Worm (Caenorhabditis elegans) whole organism, L3 larva: ENCODE data around the gene cope-1.

Experiments
- R02D3.7 ChIP-seq: fragments of 150-350 bp; optimal IDR thresholded peaks from 2 replicates; lab custom pipeline; 2014; ENCODE audit warnings: missing biosample characterization, missing genetic modification characterization
- ZK546.5 ChIP-seq: sonication (generic microtip); optimal IDR thresholded peaks from 2 replicates; lab custom pipeline; 2017; ENCODE audit warnings: missing biosample characterization, missing genetic modification characterization
- aly-2 ChIP-seq: fragments of 150-350 bp; optimal IDR thresholded peaks from 2 replicates; lab custom pipeline; 2014; ENCODE audit warnings: missing biosample characterization, missing genetic modification characterization
- ama-1 ChIP-seq: fragments of 150-350 bp; optimal IDR thresholded peaks from 2 replicates; lab custom pipeline; 2018
- ceh-16 ChIP-seq: sonication (generic microtip); optimal IDR thresholded peaks from 2 replicates; lab custom pipeline; 2017; ENCODE audit warnings: missing biosample characterization, missing genetic modification characterization
- ceh-28 ChIP-seq: fragments of 150-350 bp; optimal IDR thresholded peaks from 2 replicates; lab custom pipeline; 2014; ENCODE audit warnings: missing biosample characterization, missing genetic modification reagents, missing genetic modification characterization
- daf-12 ChIP-seq: fragments of 150-350 bp; optimal IDR thresholded peaks from 2 replicates; lab custom pipeline; 2014; ENCODE audit warnings: missing biosample characterization, missing genetic modification reagents, missing genetic modification characterization
- egl-27 ChIP-seq: sonication (generic microtip); optimal IDR thresholded peaks from 4 replicates; lab custom pipeline; 2017; ENCODE audit warnings: missing biosample characterization, missing genetic modification reagents, missing genetic modification characterization
- egl-5 ChIP-seq: fragments of 150-350 bp; optimal IDR thresholded peaks from 2 replicates; lab custom pipeline; 2017; ENCODE audit warnings: missing biosample characterization, missing genetic modification reagents, missing genetic modification characterization, inconsistent platforms
- elt-1 ChIP-seq: fragments of 150-350 bp; optimal IDR thresholded peaks from 2 replicates; lab custom pipeline; 2014; ENCODE audit warnings: missing biosample characterization, missing genetic modification characterization
- elt-2 ChIP-seq: sonication (generic microtip); optimal IDR thresholded peaks from 2 replicates; lab custom pipeline; 2016; ENCODE audit warnings: missing genetic modification reagents, mild to moderate bottlenecking, missing genetic modification characterization, missing compliant biosample characterization
- elt-3 ChIP-seq, 3 experiments: fragments of 150-350 bp in 1 of 3; sonication (generic microtip) in 2 of 3; optimal IDR thresholded peaks; 2 replicates in 2 of 3; 4 replicates in 1 of 3; lab custom pipeline; 2014 to 2017; ENCODE audit warnings: missing biosample characterization in 3 of 3, missing genetic modification characterization in 3 of 3
- fos-1 ChIP-seq: fragments of 150-350 bp; optimal IDR thresholded peaks from 2 replicates; lab custom pipeline; 2014; ENCODE audit warnings: missing biosample characterization, missing genetic modification characterization
- hmg-11 ChIP-seq: sonication (generic microtip); optimal IDR thresholded peaks from 2 replicates; lab custom pipeline; 2016; ENCODE audit warnings: missing genetic modification characterization, missing compliant biosample characterization
- jun-1 ChIP-seq: fragments of 150-350 bp; optimal IDR thresholded peaks from 2 replicates; lab custom pipeline; 2014; ENCODE audit warnings: missing biosample characterization, missing genetic modification reagents, missing genetic modification characterization
- lin-15B ChIP-seq: fragments of 150-350 bp; optimal IDR thresholded peaks from 2 replicates; lab custom pipeline; 2014; ENCODE audit warnings: missing biosample characterization, missing genetic modification characterization
- lsy-12 ChIP-seq: sonication (generic microtip); optimal IDR thresholded peaks from 2 replicates; lab custom pipeline; 2016; ENCODE audit warnings: mild to moderate bottlenecking, missing genetic modification characterization, missing compliant biosample characterization
- mdl-1 ChIP-seq: fragments of 150-350 bp; optimal IDR thresholded peaks from 2 replicates; lab custom pipeline; 2014; ENCODE audit warnings: missing biosample characterization, missing genetic modification characterization
- mml-1 ChIP-seq: fragments of 150-350 bp; sonication (generic microtip); optimal IDR thresholded peaks from 3 replicates; lab custom pipeline; 2014; ENCODE audit warnings: missing biosample characterization, missing genetic modification characterization
- nfya-1 ChIP-seq: sonication (generic microtip); optimal IDR thresholded peaks from 2 replicates; lab custom pipeline; 2017; ENCODE audit warnings: missing genetic modification characterization, mild to moderate bottlenecking, missing compliant biosample characterization, antibody characterized with exemption, moderate library complexity; ENCODE audit not compliant: insufficient read depth
- nhr-11 ChIP-seq: fragments of 150-350 bp; optimal IDR thresholded peaks from 2 replicates; lab custom pipeline; 2014; ENCODE audit warnings: missing biosample characterization, missing genetic modification characterization
- nhr-12 ChIP-seq: fragments of 150-350 bp; optimal IDR thresholded peaks from 2 replicates; lab custom pipeline; 2014; ENCODE audit warnings: missing biosample characterization, missing genetic modification characterization
- nhr-23 ChIP-seq: fragments of 150-350 bp; optimal IDR thresholded peaks from 2 replicates; lab custom pipeline; 2014; ENCODE audit warnings: missing biosample characterization, missing genetic modification reagents, missing genetic modification characterization
- nhr-237 ChIP-seq: fragments of 150-350 bp; optimal IDR thresholded peaks from 2 replicates; lab custom pipeline; 2014; ENCODE audit warnings: missing biosample characterization, missing genetic modification characterization
- nhr-25 ChIP-seq: sonication (generic microtip); optimal IDR thresholded peaks from 2 replicates; lab custom pipeline; 2017; ENCODE audit warnings: missing biosample characterization, missing genetic modification characterization
- nhr-43 ChIP-seq: sonication (generic microtip); optimal IDR thresholded peaks from 2 replicates; lab custom pipeline; 2016; ENCODE audit warnings: mild to moderate bottlenecking, missing genetic modification characterization, missing compliant biosample characterization; ENCODE audit not compliant: poor library complexity, severe bottlenecking
- nhr-67 ChIP-seq: fragments of 150-350 bp; optimal IDR thresholded peaks from 2 replicates; lab custom pipeline; 2014; ENCODE audit warnings: missing biosample characterization, missing genetic modification characterization
- nhr-77 ChIP-seq: fragments of 150-350 bp; optimal IDR thresholded peaks from 2 replicates; lab custom pipeline; 2014; ENCODE audit warnings: missing biosample characterization, missing genetic modification characterization
- pha-4 ChIP-seq: fragments of 150-350 bp; optimal IDR thresholded peaks from 2 replicates; lab custom pipeline; 2014; ENCODE audit warnings: missing biosample characterization, missing genetic modification reagents, missing genetic modification characterization
- pqm-1 ChIP-seq: fragments of 150-350 bp; optimal IDR thresholded peaks from 2 replicates; lab custom pipeline; 2017; ENCODE audit warnings: missing biosample characterization, missing genetic modification characterization, inconsistent platforms
- skn-1 ChIP-seq: fragments of 150-350 bp; optimal IDR thresholded peaks from 2 replicates; lab custom pipeline; 2014; ENCODE audit warnings: missing biosample characterization, missing genetic modification characterization
- snpc-4 ChIP-seq: fragments of 150-350 bp; optimal IDR thresholded peaks from 2 replicates; lab custom pipeline; 2014; ENCODE audit warnings: missing biosample characterization, missing genetic modification characterization
- unc-39 ChIP-seq: sonication (generic microtip); optimal IDR thresholded peaks from 4 replicates; lab custom pipeline; 2017; ENCODE audit warnings: missing biosample characterization, missing genetic modification characterization
- zag-1 ChIP-seq: fragments of 150-350 bp; optimal IDR thresholded peaks from 2 replicates; lab custom pipeline; 2014; ENCODE audit warnings: missing biosample characterization, missing genetic modification characterization
- ztf-11 ChIP-seq: fragments of 150-350 bp; optimal IDR thresholded peaks from 2 replicates; lab custom pipeline; 2014; ENCODE audit warnings: missing biosample characterization, missing genetic modification characterization
- ztf-4 ChIP-seq: fragments of 150-350 bp; optimal IDR thresholded peaks from 2 replicates; lab custom pipeline; 2014; ENCODE audit warnings: missing biosample characterization, missing genetic modification characterization

The cope-1 gene

ce11 chrIII:13418975-13419374, 7.1 kb upstream of the cope-1 start:
- no peak for TF ChIP-seq egl-5 (tag; lab: Kevin White, UChicago)
- no peak for TF ChIP-seq ceh-16 (tag; lab: Kevin White, UChicago)
- TF ChIP-seq egl-27 (tag; lab: Kevin White, UChicago): no peak
- TF ChIP-seq snpc-4 (tag; lab: Kevin White, UChicago): no peak
- TF ChIP-seq fos-1 (tag; lab: Kevin White, UChicago): no peak
- no peak for TF ChIP-seq nhr-43 (tag; lab: Kevin White, UChicago)
- TF ChIP-seq nhr-67: no peak
- no peak for TF ChIP-seq hmg-11 (tag; lab: Kevin White, UChicago)
- TF ChIP-seq nhr-25 (tag; lab: Kevin White, UChicago): no peak
- TF ChIP-seq aly-2: no peak
- TF ChIP-seq pha-4: no peak
- no peak for TF ChIP-seq ztf-11 (tag; lab: Kevin White, UChicago)
- TF ChIP-seq unc-39 (tag; lab: Kevin White, UChicago): no peak
- TF ChIP-seq pqm-1 (tag; lab: Kevin White, UChicago): no peak
- TF ChIP-seq nhr-11 (tag; lab: Kevin White, UChicago): no peak
- TF ChIP-seq elt-1 (tag; lab: Kevin White, UChicago): no peak
- no peak for TF ChIP-seq nhr-12 (tag; lab: Kevin White, UChicago)
- no peak for TF ChIP-seq mml-1 (tag; lab: Kevin White, UChicago)
- TF ChIP-seq nhr-77 (tag; lab: Kevin White, UChicago): no peak

- peak; percentile 81 for TF ChIP-seq lin-15B (tag; lab: Kevin White, UChicago)
- TF ChIP-seq mdl-1 (tag; lab: Kevin White, UChicago): no peak
- no peak for TF ChIP-seq ceh-16 (tag; lab: Kevin White, UChicago)
- TF ChIP-seq nhr-23 (tag; lab: Kevin White, UChicago): peak; percentile 82
- TF ChIP-seq pha-4: peak; percentile 79
- TF ChIP-seq nhr-237 (tag; lab: Kevin White, UChicago): no peak
- TF ChIP-seq pqm-1 (tag; lab: Kevin White, UChicago): peak; percentile 70
- TF ChIP-seq nhr-43 (tag; lab: Kevin White, UChicago): no peak
- peak; percentile 29 for TF ChIP-seq skn-1
- TF ChIP-seq R02D3.7 (tag; lab: Kevin White, UChicago): no peak
- TF ChIP-seq nhr-25 (tag; lab: Kevin White, UChicago): peak; percentile 54
- peak; percentile 70 for TF ChIP-seq nfya-1 (tag; lab: Kevin White, UChicago)
- TF ChIP-seq aly-2: no peak
- TF ChIP-seq ceh-28 (tag; lab: Kevin White, UChicago): peak; percentile 71
- peak in 1 of 3 experiments; percentile 6 for TF ChIP-seq elt-3 (tag; optimal IDR thresholded peaks at IDR 0.05; lab: Kevin White, UChicago)
Observed at ce11 chrIII:13423414-13423813, 2.6 kb upstream of the cope-1 start, which contains the start of gene exo-1. Gene exo-1 (plus strand): TSS chrIII:13423514.

ce11 chrIII:13427817-13428216, 1.8 kb downstream of the cope-1 start:
- TF ChIP-seq pqm-1 (tag; lab: Kevin White, UChicago) (no peak), daf-12 (tag; lab: Kevin White, UChicago) (no peak), ama-1 (lab: Kevin White, UChicago) (peak; percentile 37)

- TF ChIP-seq ztf-4 (tag; lab: Kevin White, UChicago) (no peak), nfya-1 (tag; lab: Kevin White, UChicago) (no peak), zag-1 (no peak), egl-5 (tag; lab: Kevin White, UChicago) (no peak), nhr-237 (tag; lab: Kevin White, UChicago) (no peak), mml-1 (tag; lab: Kevin White, UChicago) (no peak), lsy-12 (no peak), egl-27 (tag; lab: Kevin White, UChicago) (no peak), unc-39 (tag; lab: Kevin White, UChicago) (no peak), nhr-23 (tag; lab: Kevin White, UChicago) (no peak), nhr-12 (tag; lab: Kevin White, UChicago) (no peak), fos-1 (tag; lab: Kevin White, UChicago) (no peak), elt-3 (tag; optimal IDR thresholded peaks at IDR 0.05; lab: Kevin White, UChicago) (no peak), elt-2 (no peak), nhr-67 (no peak), ZK546.5 (tag; lab: Kevin White, UChicago) (no peak), nhr-77 (tag; lab: Kevin White, UChicago) (no peak), jun-1 (tag; lab: Kevin White, UChicago) (no peak)
Observed at ce11 chrIII:13429668-13430067, 3.6 kb downstream of the cope-1 start, which contains the start of gene bli-5. Gene bli-5 (minus strand): TSS chrIII:13429768.
